Fruit fly (Drosophila melanogaster) whole organism, prepupa: ENCODE results near the gene MED14.
A peak's percentile ranks its signal among the peaks of the same experiment; 100 is the strongest.

Source experiments
- Blimp-1 ChIP-seq: fragments of 200-800 bp; sonication (Bioruptor generic); optimal IDR thresholded peaks from 3 replicates; lab custom pipeline; 2017; ENCODE audit warnings: missing biosample characterization, missing genetic modification characterization, mild to moderate bottlenecking, moderate library complexity, missing genetic modification reagents
- CG10631 ChIP-seq: fragments of 200-800 bp; sonication (Bioruptor generic); optimal IDR thresholded peaks from 2 replicates; lab custom pipeline; 2016; ENCODE audit warnings: missing biosample characterization, missing genetic modification characterization
- CG10669 ChIP-seq: fragments of 200-800 bp; sonication (Bioruptor generic); optimal IDR thresholded peaks from 3 replicates; lab custom pipeline; 2018; ENCODE audit warnings: missing biosample characterization, mild to moderate bottlenecking, missing genetic modification characterization, moderate library complexity
- CG11294 ChIP-seq: fragments of 200-800 bp; sonication (Bioruptor generic); IDR thresholded peaks from 2 replicates; pipeline ENCODE4 v1.3.6; 2022; ENCODE audit warnings: missing biosample characterization, missing genetic modification characterization
- CG11902 ChIP-seq: fragments of 200-800 bp; sonication (Bioruptor generic); optimal IDR thresholded peaks from 3 replicates; lab custom pipeline; 2016; ENCODE audit warnings: missing biosample characterization, missing genetic modification characterization
- CG15336 ChIP-seq: fragments of 200-800 bp; sonication (Bioruptor generic); IDR thresholded peaks from 2 replicates; pipeline ENCODE4 v1.3.6; 2022; ENCODE audit warnings: missing biosample characterization, missing genetic modification characterization
- CG1621 ChIP-seq: fragments of 200-800 bp; sonication (Bioruptor generic); optimal IDR thresholded peaks from 3 replicates; lab custom pipeline; 2018; ENCODE audit warnings: missing biosample characterization, mild to moderate bottlenecking, missing genetic modification characterization
- CG16779 ChIP-seq: fragments of 200-800 bp; sonication (Bioruptor generic); optimal IDR thresholded peaks from 3 replicates; lab custom pipeline; 2017; ENCODE audit warnings: missing biosample characterization, mild to moderate bottlenecking, missing genetic modification characterization
- CG32006 ChIP-seq: fragments of 200-800 bp; sonication (Bioruptor generic); optimal IDR thresholded peaks from 3 replicates; lab custom pipeline; 2017; ENCODE audit warnings: missing biosample characterization, mild to moderate bottlenecking, missing genetic modification characterization
- CG34406 ChIP-seq: fragments of 200-800 bp; sonication (Bioruptor generic); optimal IDR thresholded peaks from 3 replicates; lab custom pipeline; 2016; ENCODE audit warnings: missing biosample characterization, missing genetic modification characterization
- CG4318 ChIP-seq: fragments of 200-800 bp; sonication (Bioruptor generic); optimal IDR thresholded peaks from 3 replicates; lab custom pipeline; 2017; ENCODE audit warnings: missing biosample characterization, mild to moderate bottlenecking, missing genetic modification characterization
- CG6163 ChIP-seq: fragments of 200-800 bp; sonication (Bioruptor generic); IDR thresholded peaks from 3 replicates; pipeline ENCODE4 v1.3.6; 2022; ENCODE audit warnings: missing biosample characterization, missing genetic modification characterization
- CG6792 ChIP-seq: fragments of 200-800 bp; sonication (Bioruptor generic); optimal IDR thresholded peaks from 3 replicates; lab custom pipeline; 2016; ENCODE audit warnings: missing biosample characterization, missing genetic modification characterization
- CG6808 ChIP-seq: fragments of 200-800 bp; sonication (Bioruptor generic); optimal IDR thresholded peaks from 3 replicates; lab custom pipeline; 2017; ENCODE audit warnings: missing biosample characterization, missing genetic modification characterization, mild to moderate bottlenecking, moderate library complexity, missing genetic modification reagents
- CG8119 ChIP-seq: fragments of 200-800 bp; sonication (Bioruptor generic); IDR thresholded peaks from 3 replicates; pipeline ENCODE4 v1.3.6; 2022; ENCODE audit warnings: missing biosample characterization, missing genetic modification characterization
- CG8319 ChIP-seq: fragments of 200-800 bp; sonication (Bioruptor generic); optimal IDR thresholded peaks from 3 replicates; lab custom pipeline; 2016; ENCODE audit warnings: missing biosample characterization, missing genetic modification characterization
- CG8632 ChIP-seq: fragments of 200-800 bp; sonication (Bioruptor generic); optimal IDR thresholded peaks from 3 replicates; lab custom pipeline; 2016; ENCODE audit warnings: missing biosample characterization, missing genetic modification characterization
- CG9139 ChIP-seq: fragments of 200-800 bp; sonication (Bioruptor generic); optimal IDR thresholded peaks from 3 replicates; lab custom pipeline; 2017; ENCODE audit warnings: missing biosample characterization, mild to moderate bottlenecking, missing genetic modification characterization
- Eip75B ChIP-seq: fragments of 200-800 bp; sonication (Bioruptor generic); optimal IDR thresholded peaks from 3 replicates; lab custom pipeline; 2016; ENCODE audit warnings: missing biosample characterization, missing genetic modification characterization
- Eip78C ChIP-seq: fragments of 200-800 bp; sonication (Bioruptor generic); peaks from one replicate; lab custom pipeline; 2016; ENCODE audit warnings: missing biosample characterization, missing genetic modification characterization
- Eip93F ChIP-seq: fragments of 200-800 bp; sonication (Bioruptor generic); optimal IDR thresholded peaks from 2 replicates; lab custom pipeline; 2016; ENCODE audit warnings: missing biosample characterization, mild to moderate bottlenecking, missing genetic modification characterization
- Ets21C ChIP-seq: fragments of 200-800 bp; sonication (Bioruptor generic); optimal IDR thresholded peaks from 3 replicates; lab custom pipeline; 2016; ENCODE audit warnings: missing biosample characterization, missing genetic modification characterization
- Ets96B ChIP-seq: fragments of 200-800 bp; optimal IDR thresholded peaks from 2 replicates; lab custom pipeline; 2019; ENCODE audit warnings: missing biosample characterization, mild to moderate bottlenecking, missing genetic modification characterization, moderate library complexity
- Gug ChIP-seq: fragments of 200-800 bp; sonication (Bioruptor generic); IDR thresholded peaks from 2 replicates; pipeline ENCODE4 v1.3.6; 2022; ENCODE audit warnings: missing biosample characterization, missing genetic modification characterization
- Hr39 ChIP-seq: fragments of 200-800 bp; sonication (Bioruptor generic); optimal IDR thresholded peaks from 2 replicates; lab custom pipeline; 2016; ENCODE audit warnings: missing biosample characterization, missing genetic modification characterization
- Hr4 ChIP-seq: fragments of 200-800 bp; sonication (Bioruptor generic); optimal IDR thresholded peaks from 3 replicates; lab custom pipeline; 2016; ENCODE audit warnings: missing biosample characterization, missing genetic modification characterization
- Lpt ChIP-seq: fragments of 200-800 bp; sonication (Bioruptor generic); optimal IDR thresholded peaks from 3 replicates; lab custom pipeline; 2016; ENCODE audit warnings: missing biosample characterization, missing genetic modification characterization
- Met ChIP-seq: fragments of 200-800 bp; sonication (Bioruptor generic); optimal IDR thresholded peaks from 3 replicates; lab custom pipeline; 2016; ENCODE audit warnings: missing biosample characterization, missing genetic modification characterization
- OdsH ChIP-seq: fragments of 200-800 bp; sonication (Bioruptor generic); optimal IDR thresholded peaks from 3 replicates; lab custom pipeline; 2016; ENCODE audit warnings: missing biosample characterization, missing genetic modification characterization
- Sox102F ChIP-seq: fragments of 200-800 bp; sonication (Bioruptor generic); optimal IDR thresholded peaks from 2 replicates; lab custom pipeline; 2016; ENCODE audit warnings: missing biosample characterization, mild to moderate bottlenecking, missing genetic modification characterization
- Sox14 ChIP-seq: fragments of 200-800 bp; sonication (Bioruptor generic); optimal IDR thresholded peaks from 3 replicates; lab custom pipeline; 2016; ENCODE audit warnings: missing biosample characterization, missing genetic modification characterization
- Sox15 ChIP-seq: fragments of 200-800 bp; sonication (Bioruptor generic); optimal IDR thresholded peaks from 3 replicates; lab custom pipeline; 2016; ENCODE audit warnings: missing biosample characterization, missing genetic modification characterization
- achi ChIP-seq: fragments of 200-800 bp; sonication (Bioruptor generic); optimal IDR thresholded peaks from 3 replicates; lab custom pipeline; 2016; ENCODE audit warnings: missing biosample characterization, missing genetic modification characterization
- cyc ChIP-seq: fragments of 200-800 bp; sonication (Bioruptor generic); optimal IDR thresholded peaks from 3 replicates; lab custom pipeline; 2016; ENCODE audit warnings: missing biosample characterization, missing genetic modification characterization
- eg ChIP-seq: fragments of 200-800 bp; sonication (Bioruptor generic); IDR thresholded peaks from 3 replicates; pipeline ENCODE4 v1.3.6; 2022; ENCODE audit warnings: missing biosample characterization, missing genetic modification characterization
- esn ChIP-seq: fragments of 200-800 bp; sonication (Bioruptor generic); optimal IDR thresholded peaks from 2 replicates; lab custom pipeline; 2016; ENCODE audit warnings: missing biosample characterization, mild to moderate bottlenecking, missing genetic modification characterization, moderate library complexity
- fd59A ChIP-seq: fragments of 200-800 bp; sonication (Bioruptor generic); optimal IDR thresholded peaks from 2 replicates; lab custom pipeline; 2017; ENCODE audit warnings: missing biosample characterization, mild to moderate bottlenecking, missing genetic modification characterization, missing genetic modification reagents
- fkh ChIP-seq: fragments of 200-800 bp; sonication (Bioruptor generic); optimal IDR thresholded peaks from 3 replicates; lab custom pipeline; 2017; ENCODE audit warnings: missing biosample characterization, mild to moderate bottlenecking, missing genetic modification characterization, moderate library complexity
- salr ChIP-seq, 2 experiments: fragments of 200-800 bp; sonication (Bioruptor generic); optimal IDR thresholded peaks; 3 replicates each; lab custom pipeline; 2016 to 2018; ENCODE audit warnings: missing biosample characterization in 2 of 2, missing genetic modification characterization in 2 of 2, mild to moderate bottlenecking in 1 of 2
- spab ChIP-seq: fragments of 200-800 bp; sonication (Bioruptor generic); optimal IDR thresholded peaks from 2 replicates; lab custom pipeline; 2017; ENCODE audit warnings: missing biosample characterization, mild to moderate bottlenecking, missing genetic modification characterization, missing genetic modification reagents
- svp ChIP-seq: fragments of 200-800 bp; sonication (Bioruptor generic); peaks from one replicate; lab custom pipeline; 2016; ENCODE audit warnings: missing biosample characterization, missing genetic modification characterization
- topi ChIP-seq: fragments of 200-800 bp; sonication (Bioruptor generic); optimal IDR thresholded peaks from 3 replicates; lab custom pipeline; 2016; ENCODE audit warnings: missing biosample characterization, missing genetic modification characterization
- vri ChIP-seq: fragments of 200-800 bp; sonication (Bioruptor generic); optimal IDR thresholded peaks from 3 replicates; lab custom pipeline; 2016; ENCODE audit warnings: missing biosample characterization, mild to moderate bottlenecking, missing genetic modification characterization

The MED14 gene

dm6 chr3L:626498-627369 is 33.7 kb downstream of the MED14 start (continued):
- TF ChIP-seq CG34406 (peak; percentile 59), Sox15 (GFP tag; lab: Kevin White, UChicago) (peak; percentile 30), CG10669 (GFP tag; lab: Kevin White, UChicago) (peak; percentile 77), CG6808 (peak; percentile 87), salr (GFP tag; optimal IDR thresholded peaks at IDR 0.05; lab: Kevin White, UChicago) (peak; percentile 42 to 80), Hr39 (GFP tag; lab: Kevin White, UChicago) (peak; percentile 57), Ets96B (tag; lab: Kevin White, UChicago) (peak; percentile 68), esn (GFP tag; lab: Kevin White, UChicago) (peak; percentile 28), CG8319 (peak; percentile 24), CG8119 (GFP tag; lab: Robert Waterston, UW) (peak; percentile 82)

dm6 chr3L:627370-627769 is 34.3 kb downstream of the MED14 start:
- TF ChIP-seq achi (GFP tag; lab: Kevin White, UChicago) (no peak), Hr4 (GFP tag; lab: Kevin White, UChicago) (no peak), Eip75B (no peak), CG11294 (no peak), CG6163 (no peak), CG34406 (no peak)

dm6 chr3L:627819-628601 is 35.0 kb downstream of the MED14 start:
- TF ChIP-seq eg (GFP tag; lab: Robert Waterston, UW) (peak; percentile 78), topi (GFP tag; lab: Kevin White, UChicago) (peak; percentile 25), Lpt (GFP tag; lab: Kevin White, UChicago) (peak; percentile 86), CG32006 (peak; percentile 62), spab (GFP tag; lab: Kevin White, UChicago) (peak; percentile 5), CG6792 (GFP tag; lab: Kevin White, UChicago) (no peak), cyc (peak; percentile 25), CG1621 (peak; percentile 25), CG8319 (no peak), vri (peak; percentile 75), OdsH (GFP tag; lab: Kevin White, UChicago) (peak; percentile 24), Met (GFP tag; lab: Kevin White, UChicago) (peak; percentile 21), CG15336 (GFP tag; lab: Robert Waterston, UW) (peak; percentile 74), CG9139 (GFP tag; lab: Kevin White, UChicago) (no peak), CG4318 (GFP tag; lab: Kevin White, UChicago) (peak; percentile 45), Hr39 (GFP tag; lab: Kevin White, UChicago) (peak; percentile 40), fd59A (GFP tag; lab: Kevin White, UChicago) (no peak), Sox15 (GFP tag; lab: Kevin White, UChicago) (no peak), Eip93F (no peak), salr (GFP tag; optimal IDR thresholded peaks at IDR 0.05; lab: Kevin White, UChicago) (peak in 1 of 2 experiments; percentile 5), CG11902 (GFP tag; lab: Kevin White, UChicago) (no peak), achi (GFP tag; lab: Kevin White, UChicago) (no peak), CG16779 (tag; lab: Kevin White, UChicago) (peak; percentile 68), CG8632 (GFP tag; lab: Kevin White, UChicago) (no peak), CG10631 (no peak), svp (GFP tag; lab: Kevin White, UChicago) (peak; percentile 72), Gug (GFP tag; lab: Robert Waterston, UW) (peak; percentile 35; the same call in 1 of the 2 replicates), Sox14 (GFP tag; lab: Kevin White, UChicago) (peak; percentile 26), CG11294 (no peak; the same call in none of the 2 replicates), Hr4 (GFP tag; lab: Kevin White, UChicago) (peak; percentile 54), Blimp-1 (GFP tag; lab: Kevin White, UChicago) (no peak), Ets21C (GFP tag; lab: Kevin White, UChicago) (no peak), CG8119 (GFP tag; lab: Robert Waterston, UW) (peak; percentile 75), CG6163 (peak; percentile 66), Eip78C (GFP tag; lab: Kevin White, UChicago) (peak; percentile 62), Eip75B (peak; percentile 36), Sox102F (peak; percentile 28), fkh (GFP tag; lab: Kevin White, UChicago) (peak; percentile 97)
